Fruit fly (Drosophila melanogaster): ENCODE measurements around the gene comm3.

Gene comm3

DNA sequence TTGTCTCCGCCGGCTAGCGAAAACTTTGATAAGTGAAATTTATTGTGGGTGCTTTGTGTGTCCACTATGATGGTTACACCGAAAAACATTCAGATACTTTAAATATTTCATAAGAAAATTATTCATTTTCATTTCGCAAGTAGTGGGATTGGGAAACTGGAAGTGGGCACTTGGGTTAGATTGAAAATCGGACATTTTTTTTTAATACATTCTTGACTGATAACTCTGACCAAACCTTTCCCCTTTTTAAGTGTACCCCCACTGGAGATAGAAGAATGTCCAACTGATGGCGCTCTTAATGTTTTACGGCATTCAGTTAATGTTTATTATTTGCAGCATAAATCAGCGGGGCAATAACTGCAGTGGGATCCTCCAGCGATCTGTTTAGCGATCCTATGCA, 30.1 kb upstream of the comm3 start (continued):
- no peak for TF ChIP-seq CG8281 (tag; optimal IDR thresholded peaks at IDR 0.05)
- TF ChIP-seq dmrt99B (tag; optimal IDR thresholded peaks at IDR 0.05): peak; percentile 1
- TF ChIP-seq grau (tag; optimal IDR thresholded peaks at IDR 0.05): peak; percentile 18
- TF ChIP-seq CG10543 (GFP tag; optimal IDR thresholded peaks at IDR 0.05): no peak
- TF ChIP-seq bsh (GFP tag; optimal IDR thresholded peaks at IDR 0.05): peak in 1 of 2 experiments; percentile 33
- no peak for TF ChIP-seq CG17361 (GFP tag; IDR thresholded peaks at IDR 0.05)
- TF ChIP-seq CG12299 (tag; optimal IDR thresholded peaks at IDR 0.05): no peak
- no peak for TF ChIP-seq org-1 (GFP tag; optimal IDR thresholded peaks at IDR 0.05)
- no peak for TF ChIP-seq Max (GFP tag; optimal IDR thresholded peaks at IDR 0.05)
- peak; percentile 6 for TF ChIP-seq ind (GFP tag; optimal IDR thresholded peaks at IDR 0.05)
- TF ChIP-seq lola (GFP tag; optimal IDR thresholded peaks at IDR 0.05): no peak
- TF ChIP-seq CG6689 (GFP tag; IDR thresholded peaks at IDR 0.05): no peak
- TF ChIP-seq CG31224 (GFP tag; IDR thresholded peaks at IDR 0.05): no peak
- TF ChIP-seq CG1024 (GFP tag; IDR thresholded peaks at IDR 0.05): no peak
- TF ChIP-seq CG7556 (GFP tag; optimal IDR thresholded peaks at IDR 0.05): peak; percentile 8
- no peak for TF ChIP-seq CG1647 (GFP tag; optimal IDR thresholded peaks at IDR 0.05)
- TF ChIP-seq Six4 (GFP tag; optimal IDR thresholded peaks at IDR 0.05): no peak
- no peak for TF ChIP-seq ERR (GFP tag; optimal IDR thresholded peaks at IDR 0.05)
- 0 out of 2 replicates have a peak, but pooled peaks have one; percentile 21 for TF ChIP-seq Xrp1 (GFP tag; IDR thresholded peaks at IDR 0.05)
- no peak for TF ChIP-seq Bdp1 (GFP tag; optimal IDR thresholded peaks at IDR 0.05)
- peak; percentile 7 for TF ChIP-seq CG4820 (GFP tag; optimal IDR thresholded peaks at IDR 0.05)
- no peak for TF ChIP-seq zen (tag; optimal IDR thresholded peaks at IDR 0.05)
- no peak for TF ChIP-seq fd64A (GFP tag; optimal IDR thresholded peaks at IDR 0.05)
- TF ChIP-seq phol (tag; optimal IDR thresholded peaks at IDR 0.05): peak; percentile 18
- peak; percentile 37 for TF ChIP-seq Med (GFP tag)
- TF ChIP-seq CG18476 (GFP tag; optimal IDR thresholded peaks at IDR 0.05): no peak
- TF ChIP-seq CG11695 (GFP tag; IDR thresholded peaks at IDR 0.05): no peak
- TF ChIP-seq luna (GFP tag; optimal IDR thresholded peaks at IDR 0.05): no peak
- no peak for TF ChIP-seq Optix (GFP tag; IDR thresholded peaks at IDR 0.05)
- no peak for TF ChIP-seq stc (GFP tag; IDR thresholded peaks at IDR 0.05)
- TF ChIP-seq CG8359 (GFP tag; optimal IDR thresholded peaks at IDR 0.05; ENCODE audit: borderline replicate concordance): no peak
- no peak for TF ChIP-seq unc-4 (GFP tag; IDR thresholded peaks at IDR 0.05; ENCODE audit: partially characterized antibody)
- TF ChIP-seq CG14050 (GFP tag; IDR thresholded peaks at IDR 0.05): no peak
- no peak for TF ChIP-seq tio (GFP tag; optimal IDR thresholded peaks at IDR 0.05)
- TF ChIP-seq CG10979 (tag; optimal IDR thresholded peaks at IDR 0.05): peak; percentile 25
- peak; percentile 1 for TF ChIP-seq CG8924 (tag; optimal IDR thresholded peaks at IDR 0.05)
- TF ChIP-seq jigr1 (GFP tag; IDR thresholded peaks at IDR 0.05): no peak
- peak; percentile 30 for TF ChIP-seq CG17359 (tag; optimal IDR thresholded peaks at IDR 0.05)
- no peak for TF ChIP-seq pros (GFP tag; optimal IDR thresholded peaks at IDR 0.05)
- no peak for TF ChIP-seq toy (GFP tag; IDR thresholded peaks at IDR 0.05)
- no peak for TF ChIP-seq Kr (GFP tag; optimal IDR thresholded peaks at IDR 0.05)
- no peak for TF ChIP-seq Vsx1 (GFP tag; optimal IDR thresholded peaks at IDR 0.05)
- TF ChIP-seq TFAM (GFP tag; optimal IDR thresholded peaks at IDR 0.05): no peak
- TF ChIP-seq CG13424 (tag; optimal IDR thresholded peaks at IDR 0.05): no peak
- TF ChIP-seq sc (optimal IDR thresholded peaks at IDR 0.05): no peak
- no peak for TF ChIP-seq sc (GFP tag; optimal IDR thresholded peaks at IDR 0.05)
- no peak for TF ChIP-seq CG42726 (GFP tag; IDR thresholded peaks at IDR 0.05; ENCODE audit: partially characterized antibody)
- peak; percentile 29 for TF ChIP-seq CG7839 (tag; optimal IDR thresholded peaks at IDR 0.05)
- no peak for TF ChIP-seq nom (GFP tag; optimal IDR thresholded peaks at IDR 0.05)
- no peak for TF ChIP-seq jing (GFP tag; optimal IDR thresholded peaks at IDR 0.05)
- peak; percentile 22 for TF ChIP-seq Ssrp (tag; optimal IDR thresholded peaks at IDR 0.05)
